Fruit fly (Drosophila melanogaster): ENCODE data around the gene CG32148.

The CG32148 gene

dm6 chr3L:14982675-14983084 is 40.6 kb upstream of the CG32148 start, which contains the start of gene CG5114 (continued):
- TF ChIP-seq en (GFP tag; optimal IDR thresholded peaks at IDR 0.05) (peak; percentile 2), CG18619 (GFP tag; optimal IDR thresholded peaks at IDR 0.05) (no peak), wdn (GFP tag; IDR thresholded peaks at IDR 0.05) (no peak), CG14860 (GFP tag; IDR thresholded peaks at IDR 0.05; ENCODE audit: partially characterized antibody) (peak; percentile 67; the same call in 2 of the 3 replicates), NfI (GFP tag; optimal IDR thresholded peaks at IDR 0.05) (peak; percentile 56), inv (GFP tag; IDR thresholded peaks at IDR 0.05; ENCODE audit: partially characterized antibody) (peak; percentile 84), cas (GFP tag; IDR thresholded peaks at IDR 0.05) (no peak), tio (GFP tag; optimal IDR thresholded peaks at IDR 0.05) (no peak), Lpt (GFP tag; optimal IDR thresholded peaks at IDR 0.05) (no peak), CG6254 (GFP tag; optimal IDR thresholded peaks at IDR 0.05) (no peak), GATAe (GFP tag; conservative IDR thresholded peaks at IDR 0.05) (no peak), Ada2b (GFP tag; IDR thresholded peaks at IDR 0.05) (no peak; the same call in 1 of the 2 replicates), CG2678 (tag; optimal IDR thresholded peaks at IDR 0.05) (peak; percentile 11), vvl (GFP tag; IDR thresholded peaks at IDR 0.05) (peak; percentile 64), tll (GFP tag; optimal IDR thresholded peaks at IDR 0.05) (no peak), Scr (GFP tag; IDR thresholded peaks at IDR 0.05; ENCODE audit: partially characterized antibody) (peak; percentile 88), ab (GFP tag; optimal IDR thresholded peaks at IDR 0.05) (peak; percentile 19), Myb (GFP tag; optimal IDR thresholded peaks at IDR 0.05) (peak; percentile 67), chif (GFP tag; optimal IDR thresholded peaks at IDR 0.05) (peak; percentile 25 to 51), CG10543 (GFP tag; optimal IDR thresholded peaks at IDR 0.05) (no peak), CG33557 (GFP tag; optimal IDR thresholded peaks at IDR 0.05) (no peak), Side (GFP tag; optimal IDR thresholded peaks at IDR 0.05) (peak; percentile 9), Lhr (GFP tag; optimal IDR thresholded peaks at IDR 0.05) (peak; percentile 38), CG11398 (GFP tag; optimal IDR thresholded peaks at IDR 0.05) (peak; percentile 40), HmgZ (tag; optimal IDR thresholded peaks at IDR 0.05) (peak; percentile 80), ems (GFP tag; optimal IDR thresholded peaks at IDR 0.05) (peak; percentile 24), HLHmδ (GFP tag; optimal IDR thresholded peaks at IDR 0.05) (no peak), CG12769 (tag; optimal IDR thresholded peaks at IDR 0.05) (peak; percentile 65), CG17912 (GFP tag; optimal IDR thresholded peaks at IDR 0.05) (peak; percentile 48)

dm6 chr3L:14984521-14985150 is 38.7 kb upstream of the CG32148 start, which contains the start of gene mnd:
mnd (plus strand) TSS chr3L:14985100.
- TF ChIP-seq fd64A (GFP tag; optimal IDR thresholded peaks at IDR 0.05) (no peak), ewg (GFP tag; optimal IDR thresholded peaks at IDR 0.05) (no peak), hb (GFP tag; IDR thresholded peaks at IDR 0.05; ENCODE audit: partially characterized antibody) (no peak), Gsc (GFP tag; IDR thresholded peaks at IDR 0.05) (no peak), Tbp (GFP tag; optimal IDR thresholded peaks at IDR 0.05) (no peak), crol (GFP tag; IDR thresholded peaks at IDR 0.05) (no peak), pan (optimal IDR thresholded peaks at IDR 0.05) (no peak), pan (GFP tag; optimal IDR thresholded peaks at IDR 0.05 in 1 of 2, IDR thresholded peaks at IDR 0.05 in 1 of 2) (no peak), NfI (GFP tag; optimal IDR thresholded peaks at IDR 0.05) (no peak), CG3838 (GFP tag; optimal IDR thresholded peaks at IDR 0.05) (no peak), Med (GFP tag) (peak; percentile 27), Rx (GFP tag; IDR thresholded peaks at IDR 0.05) (no peak), Trl (optimal IDR thresholded peaks at IDR 0.05) (peak in 1 of 2 experiments; percentile 24), Trl (GFP tag; optimal IDR thresholded peaks at IDR 0.05) (no peak), TFAM (GFP tag; optimal IDR thresholded peaks at IDR 0.05) (no peak), Hey (tag; optimal IDR thresholded peaks at IDR 0.05) (no peak), bsh (GFP tag; optimal IDR thresholded peaks at IDR 0.05) (peak; percentile 42 to 60), Dek (tag; optimal IDR thresholded peaks at IDR 0.05) (no peak), nau (GFP tag; optimal IDR thresholded peaks at IDR 0.05) (no peak), CG14050 (GFP tag; IDR thresholded peaks at IDR 0.05) (no peak), CG10543 (GFP tag; optimal IDR thresholded peaks at IDR 0.05) (no peak), her (GFP tag; optimal IDR thresholded peaks at IDR 0.05) (no peak), Poxn (GFP tag; IDR thresholded peaks at IDR 0.05) (no peak), Ssrp (tag; optimal IDR thresholded peaks at IDR 0.05) (no peak)

Measured in whole organism, embryonic.